Worm (Caenorhabditis elegans): Measurements from ENCODE around the gene ttr-20.

ce11 chrIV:4272167-4272566, 25.6 kb downstream of the ttr-20 start, which contains the start of gene F36A4.1:
- no peak for TF ChIP-seq ztf-6 (GFP tag; IDR thresholded peaks at IDR 0.05)
- TF ChIP-seq sdz-38 (tag; optimal IDR thresholded peaks at IDR 0.05), result no peak
- TF ChIP-seq sptf-2 (GFP tag; optimal IDR thresholded peaks at IDR 0.05), result no peak
- no peak for TF ChIP-seq ZK185.1 (tag; optimal IDR thresholded peaks at IDR 0.05; ENCODE audit: poor library complexity, severe bottlenecking)
- no peak for TF ChIP-seq F33H1.4 (GFP tag; IDR thresholded peaks at IDR 0.05)
- no peak for TF ChIP-seq snpc-1.3 (tag; optimal IDR thresholded peaks at IDR 0.05; ENCODE audit: insufficient read depth)
- TF ChIP-seq nfya-2 (GFP tag; IDR thresholded peaks at IDR 0.05), result no peak
- no peak for TF ChIP-seq ztf-3 (GFP tag; optimal IDR thresholded peaks at IDR 0.05)
- TF ChIP-seq dpl-1 (GFP tag; optimal IDR thresholded peaks at IDR 0.05), result no peak
- TF ChIP-seq ama-1 (optimal IDR thresholded peaks at IDR 0.05), result no peak
- no peak for TF ChIP-seq ama-1 (GFP tag; optimal IDR thresholded peaks at IDR 0.05)
- no peak for TF ChIP-seq ztf-28 (GFP tag; IDR thresholded peaks at IDR 0.05)
- no peak for TF ChIP-seq unc-62 (GFP tag; optimal IDR thresholded peaks at IDR 0.05)
- no peak for TF ChIP-seq attf-6 (GFP tag; IDR thresholded peaks at IDR 0.05)
- no peak for TF ChIP-seq F49E8.2 (tag; optimal IDR thresholded peaks at IDR 0.05; ENCODE audit: insufficient read depth)
